Worm (Caenorhabditis elegans): ENCODE measurements around the gene F07H5.10.

DNA sequence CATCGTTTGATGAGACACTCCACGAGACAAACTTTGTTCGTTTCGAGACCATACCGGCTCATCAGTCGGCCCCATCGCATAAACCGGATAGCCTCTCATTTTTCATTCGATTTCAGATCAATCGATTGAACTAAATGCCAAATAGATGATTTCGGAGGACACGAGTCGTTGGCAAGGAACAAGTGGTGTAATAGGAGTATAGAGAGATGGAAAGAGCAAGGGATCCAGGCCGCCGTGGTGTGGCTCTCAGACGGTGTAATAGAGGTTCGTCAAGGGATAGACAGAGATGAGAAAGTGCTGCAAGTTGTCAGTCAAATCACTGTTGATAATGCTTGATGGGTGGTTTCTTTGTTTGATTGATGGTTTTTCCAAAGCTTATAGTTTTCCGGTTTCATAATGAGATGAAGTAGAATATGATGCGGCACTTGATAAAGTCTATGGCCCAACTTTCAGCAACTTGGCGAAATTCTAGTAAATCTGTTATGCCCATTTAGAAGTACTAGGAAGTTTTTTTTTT lies 24.9 kb downstream of the F07H5.10 start, which contains the start of gene sgn-1:
- no peak for TF ChIP-seq gmeb-1 (tag; optimal IDR thresholded peaks at IDR 0.05)
- no peak for TF ChIP-seq unc-55 (GFP tag; optimal IDR thresholded peaks at IDR 0.05)
- no peak for TF ChIP-seq nhr-237 (tag; optimal IDR thresholded peaks at IDR 0.05)
- TF ChIP-seq lin-13 (GFP tag; optimal IDR thresholded peaks at IDR 0.05), result no peak
